Fruit fly (Drosophila melanogaster) whole organism, embryonic: ENCODE measurements around the gene CG34238.
A peak's percentile ranks its signal among the peaks of the same experiment; 100 is the strongest.

Experiments used
- Blimp-1 ChIP-seq: fragments of 200-800 bp; sonication (Bioruptor generic); optimal IDR thresholded peaks from 3 replicates; lab custom pipeline; 2018; ENCODE audit warnings: missing biosample characterization, missing genetic modification characterization, mild to moderate bottlenecking, moderate library complexity, missing genetic modification reagents
- CG12071 ChIP-seq: fragments of 200-800 bp; sonication (Bioruptor generic); optimal IDR thresholded peaks from 3 replicates; lab custom pipeline; 2018; ENCODE audit warnings: missing biosample characterization, mild to moderate bottlenecking, missing genetic modification characterization
- CG1233 ChIP-seq: fragments of 200-800 bp; sonication (Bioruptor generic); optimal IDR thresholded peaks from 4 replicates; lab custom pipeline; 2018; ENCODE audit warnings: missing biosample characterization, mild to moderate bottlenecking, missing genetic modification characterization
- CG2678 ChIP-seq: fragments of 200-800 bp; sonication (Bioruptor generic); optimal IDR thresholded peaks from 3 replicates; lab custom pipeline; 2019; ENCODE audit warnings: missing biosample characterization, mild to moderate bottlenecking, missing genetic modification characterization, moderate library complexity
- CG2889 ChIP-seq: fragments of 200-800 bp; sonication (Bioruptor generic); IDR thresholded peaks from 3 replicates; pipeline ENCODE4 v1.3.6; 2022; ENCODE audit warnings: missing biosample characterization, missing genetic modification characterization
- CG3847 ChIP-seq: fragments of 200-800 bp; sonication (Bioruptor generic); IDR thresholded peaks from 2 replicates; pipeline ENCODE4 v1.3.6; 2022; ENCODE audit warnings: missing biosample characterization, missing genetic modification characterization
- CG4820 ChIP-seq: fragments of 200-800 bp; sonication (Bioruptor generic); optimal IDR thresholded peaks from 3 replicates; lab custom pipeline; 2016; ENCODE audit warnings: missing biosample characterization, missing genetic modification characterization
- Dp ChIP-seq: fragments of 200-800 bp; sonication (Bioruptor generic); optimal IDR thresholded peaks from 2 replicates; lab custom pipeline; 2018; ENCODE audit warnings: missing biosample characterization, mild to moderate bottlenecking, missing genetic modification characterization, moderate library complexity
- Rx ChIP-seq: fragments of 200-800 bp; sonication (Bioruptor generic); IDR thresholded peaks from 2 replicates; pipeline ENCODE4 v1.3.6; 2022; ENCODE audit warnings: missing biosample characterization, missing genetic modification characterization
- Usf ChIP-seq: fragments of 200-800 bp; sonication (Bioruptor generic); optimal IDR thresholded peaks from 2 replicates; lab custom pipeline; 2017; ENCODE audit warnings: missing genotype, missing biosample characterization, missing genetic modification characterization
- crol ChIP-seq: fragments of 200-800 bp; sonication (Bioruptor generic); IDR thresholded peaks from 2 replicates; pipeline ENCODE4 v1.3.6; 2022; ENCODE audit warnings: missing biosample characterization, missing genetic modification characterization
- dmrt11E ChIP-seq: fragments of 200-800 bp; sonication (Bioruptor generic); optimal IDR thresholded peaks from 3 replicates; lab custom pipeline; 2018; ENCODE audit warnings: missing biosample characterization, mild to moderate bottlenecking, missing genetic modification characterization, moderate library complexity
- ttk ChIP-seq: fragments of 200-800 bp; sonication (Bioruptor generic); IDR thresholded peaks from 2 replicates; pipeline ENCODE4 v2.1.2; 2022; ENCODE audit warnings: missing biosample characterization, missing genetic modification characterization

DNA sequence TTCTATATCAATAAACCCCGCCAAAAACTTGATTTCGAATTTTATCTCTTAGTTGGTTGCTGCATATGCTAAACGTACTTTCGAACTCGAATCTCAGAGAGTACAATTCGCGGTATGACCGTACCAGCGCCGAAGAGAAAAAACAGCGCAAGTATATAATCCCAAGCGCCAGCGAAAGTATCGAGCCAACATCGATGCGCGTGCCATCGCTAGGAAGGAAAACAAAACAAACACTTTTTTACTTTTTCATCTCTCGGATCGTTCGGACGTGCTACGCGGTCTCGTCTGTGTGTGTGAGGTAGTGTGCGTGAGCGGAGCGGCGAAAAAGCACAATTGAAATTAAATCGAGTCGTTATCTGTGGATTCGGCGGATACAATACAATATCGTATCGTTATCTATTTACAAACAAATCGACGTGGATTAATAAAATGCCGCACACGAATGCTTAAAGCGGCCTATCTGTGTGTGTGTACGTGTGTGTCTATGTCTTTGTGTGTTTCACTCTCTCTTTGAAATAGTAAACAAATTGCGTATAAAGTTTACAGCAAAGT lies 38.3 kb downstream of the CG34238 start, which contains the start of gene simj:
- TF ChIP-seq dmrt11E (tag; lab: Kevin White, UChicago) (no peak), Usf (GFP tag; lab: Kevin White, UChicago) (no peak), CG3847 (no peak), Dp (GFP tag; lab: Kevin White, UChicago) (peak; percentile 81), Blimp-1 (GFP tag; lab: Kevin White, UChicago) (peak; percentile 26), CG2678 (tag; lab: Kevin White, UChicago) (peak; percentile 44), CG4820 (GFP tag; lab: Kevin White, UChicago) (no peak), Rx (GFP tag; lab: Robert Waterston, UW) (no peak), ttk (GFP tag; lab: Robert Waterston, UW) (no peak), CG2889 (no peak), CG12071 (GFP tag; lab: Kevin White, UChicago) (peak; percentile 31), crol (GFP tag; lab: Robert Waterston, UW) (peak; percentile 7; the same call in 1 of the 2 replicates), CG1233 (GFP tag; lab: Kevin White, UChicago) (peak; percentile 63)
